Worm (Caenorhabditis elegans) whole organism, early embryonic: ENCODE data around the gene kars-1.

ENCODE experiments used
- B0310.2 ChIP-seq: sonication (generic microtip); optimal IDR thresholded peaks from 2 replicates; lab custom pipeline; 2016; ENCODE audit warnings: mild to moderate bottlenecking, missing genetic modification characterization, missing compliant biosample characterization
- F13C5.2 ChIP-seq: sonication (generic microtip); optimal IDR thresholded peaks from 2 replicates; lab custom pipeline; 2017; ENCODE audit warnings: mild to moderate bottlenecking, missing genetic modification characterization, inconsistent platforms, missing compliant biosample characterization
- aly-1 ChIP-seq: sonication (generic microtip); optimal IDR thresholded peaks from 2 replicates; lab custom pipeline; 2016; ENCODE audit warnings: missing genetic modification characterization, missing compliant biosample characterization
- ama-1 ChIP-seq: fragments of 150-350 bp; optimal IDR thresholded peaks from 2 replicates; lab custom pipeline; 2014
- ceh-13 ChIP-seq: fragments of 200-800 bp; sonication (Bioruptor generic); optimal IDR thresholded peaks from 2 replicates; lab custom pipeline; 2018; ENCODE audit warnings: mild to moderate bottlenecking, missing genetic modification characterization, missing compliant biosample characterization
- ceh-36 ChIP-seq: sonication (generic microtip); optimal IDR thresholded peaks from 2 replicates; lab custom pipeline; 2016; ENCODE audit warnings: missing genetic modification characterization, inconsistent platforms, missing compliant biosample characterization
- ets-7 ChIP-seq: sonication (generic microtip); optimal IDR thresholded peaks from 2 replicates; lab custom pipeline; 2016; ENCODE audit warnings: missing genotype, missing genetic modification characterization, missing compliant biosample characterization
- flt-1 ChIP-seq: fragments of 200-800 bp; sonication (Bioruptor generic); IDR thresholded peaks from 2 replicates; pipeline ENCODE4 v1.3.6; 2022; ENCODE audit warnings: missing genetic modification characterization, missing compliant biosample characterization
- sea-1 ChIP-seq: fragments of 200-800 bp; sonication (Bioruptor generic); conservative IDR thresholded peaks from 2 replicates; pipeline ENCODE4 v1.3.6; 2022; ENCODE audit warnings: missing genetic modification characterization, missing compliant biosample characterization
- tbx-37 ChIP-seq: fragments of 200-800 bp; sonication (Bioruptor generic); conservative IDR thresholded peaks from 2 replicates; pipeline ENCODE4 v1.3.6; 2022; ENCODE audit warnings: missing genetic modification reagents, missing genetic modification characterization, missing compliant biosample characterization

DNA sequence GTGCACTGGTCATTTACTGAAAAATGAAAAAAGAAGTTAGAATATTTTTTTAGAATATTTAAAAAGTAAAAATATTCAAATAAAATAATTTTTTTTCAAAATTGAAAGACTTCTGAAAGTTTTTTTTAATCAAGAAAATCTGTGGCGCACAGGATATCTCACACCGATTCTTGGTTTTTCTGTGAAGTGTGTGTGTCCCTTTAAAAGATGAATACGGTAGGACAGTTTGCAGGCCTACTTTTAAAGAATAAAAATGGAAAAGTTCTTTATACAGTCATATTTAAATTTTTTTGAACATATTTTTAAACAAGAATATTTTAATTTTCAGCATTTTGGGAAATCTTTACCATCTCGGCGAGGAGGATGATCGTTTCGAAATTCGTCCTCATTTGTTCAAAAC lies 26.4 kb upstream of the kars-1 start, which contains the start of gene mct-5:
- TF ChIP-seq ceh-36 (tag; lab: Kevin White, UChicago) (no peak), B0310.2 (no peak), aly-1 (no peak), ceh-13 (GFP tag; lab: Kevin White, UChicago) (no peak), ama-1 (lab: Kevin White, UChicago) (no peak), flt-1 (GFP tag; lab: Robert Waterston, UW) (no peak), sea-1 (no peak), tbx-37 (GFP tag; lab: Robert Waterston, UW) (no peak), ets-7 (tag; lab: Kevin White, UChicago) (no peak), F13C5.2 (tag; lab: Kevin White, UChicago) (no peak)
